Fruit fly (Drosophila melanogaster): Measurements from ENCODE around the gene obst-E.
A peak's percentile ranks its signal among the peaks of the same experiment; 100 is the strongest.

The obst-E gene

dm6 chr2L:5743537-5744148, 22.3 kb downstream of the obst-E start (continued):
- TF ChIP-seq B-H2 (GFP tag; optimal IDR thresholded peaks at IDR 0.05): no peak
- TF ChIP-seq Hmr (GFP tag; optimal IDR thresholded peaks at IDR 0.05): peak; percentile 30
- no peak for TF ChIP-seq tio (GFP tag; optimal IDR thresholded peaks at IDR 0.05)
- TF ChIP-seq Atf-2 (GFP tag; optimal IDR thresholded peaks at IDR 0.05): no peak
- TF ChIP-seq Hand (GFP tag; optimal IDR thresholded peaks at IDR 0.05): no peak
- TF ChIP-seq Fer2 (tag; optimal IDR thresholded peaks at IDR 0.05): no peak
- TF ChIP-seq Sox100B (GFP tag; optimal IDR thresholded peaks at IDR 0.05): no peak
- peak; percentile 57 for TF ChIP-seq stc (GFP tag; IDR thresholded peaks at IDR 0.05)
- TF ChIP-seq CG17328 (GFP tag; IDR thresholded peaks at IDR 0.05): no peak
- no peak for TF ChIP-seq shn (GFP tag; optimal IDR thresholded peaks at IDR 0.05)
- no peak for TF ChIP-seq slou (GFP tag; optimal IDR thresholded peaks at IDR 0.05)
- peak; percentile 37 for TF ChIP-seq Meics (GFP tag; optimal IDR thresholded peaks at IDR 0.05)
- no peak for TF ChIP-seq fu2 (GFP tag; optimal IDR thresholded peaks at IDR 0.05)
- 0 out of 2 replicates have a peak, but pooled peaks have one; percentile 16 for TF ChIP-seq E2f2 (GFP tag; IDR thresholded peaks at IDR 0.05)
- TF ChIP-seq CG17568 (GFP tag; optimal IDR thresholded peaks at IDR 0.05): peak; percentile 1
- peak; percentile 16 for TF ChIP-seq CG7556 (GFP tag; optimal IDR thresholded peaks at IDR 0.05)
- TF ChIP-seq CG12219 (GFP tag; optimal IDR thresholded peaks at IDR 0.05): peak; percentile 38
- TF ChIP-seq Doc3 (GFP tag; IDR thresholded peaks at IDR 0.05; ENCODE audit: partially characterized antibody): no peak
- no peak for TF ChIP-seq phol (tag; optimal IDR thresholded peaks at IDR 0.05)
- no peak for TF ChIP-seq CG3407 (GFP tag; optimal IDR thresholded peaks at IDR 0.05)
- TF ChIP-seq chm (GFP tag; IDR thresholded peaks at IDR 0.05): no peak
- TF ChIP-seq CG5180 (GFP tag; optimal IDR thresholded peaks at IDR 0.05): no peak
- no peak for TF ChIP-seq jigr1 (GFP tag; IDR thresholded peaks at IDR 0.05)
- TF ChIP-seq pzg (GFP tag; optimal IDR thresholded peaks at IDR 0.05): no peak
- no peak for TF ChIP-seq usp (GFP tag; optimal IDR thresholded peaks at IDR 0.05)
- no peak for TF ChIP-seq ttk (GFP tag; IDR thresholded peaks at IDR 0.05)
- no peak for TF ChIP-seq insv (GFP tag; optimal IDR thresholded peaks at IDR 0.05)
- no peak for TF ChIP-seq CG1602 (GFP tag; optimal IDR thresholded peaks at IDR 0.05)
- no peak for TF ChIP-seq Doc2 (GFP tag; IDR thresholded peaks at IDR 0.05)
- no peak for TF ChIP-seq wor (GFP tag; IDR thresholded peaks at IDR 0.05)
- no peak for TF ChIP-seq mam (GFP tag; optimal IDR thresholded peaks at IDR 0.05)
- no peak for TF ChIP-seq CG31388 (GFP tag; optimal IDR thresholded peaks at IDR 0.05)
- no peak for TF ChIP-seq Hey (tag; optimal IDR thresholded peaks at IDR 0.05)
- 0 out of 2 replicates have a peak, but pooled peaks have one; percentile 12 for TF ChIP-seq esg (GFP tag; conservative IDR thresholded peaks at IDR 0.05)
- TF ChIP-seq CG13296 (GFP tag; optimal IDR thresholded peaks at IDR 0.05): peak; percentile 15
- TF ChIP-seq Adf1 (GFP tag; IDR thresholded peaks at IDR 0.05): no peak
- no peak for TF ChIP-seq CkIIα-i1 (GFP tag; IDR thresholded peaks at IDR 0.05)
- TF ChIP-seq crol (GFP tag; IDR thresholded peaks at IDR 0.05): no peak
- peak; percentile 56 for TF ChIP-seq Sox102F (GFP tag; optimal IDR thresholded peaks at IDR 0.05)
- no peak for TF ChIP-seq CTCF (GFP tag; optimal IDR thresholded peaks at IDR 0.05)
- TF ChIP-seq bowl (GFP tag; IDR thresholded peaks at IDR 0.05): no peak
- TF ChIP-seq CG15696 (tag; optimal IDR thresholded peaks at IDR 0.05): no peak
- peak; percentile 61; the same call in 2 of the 3 replicates for TF ChIP-seq ci (GFP tag; IDR thresholded peaks at IDR 0.05)
- no peak for TF ChIP-seq Hsf (GFP tag; optimal IDR thresholded peaks at IDR 0.05)
- TF ChIP-seq CG2678 (tag; optimal IDR thresholded peaks at IDR 0.05): peak; percentile 52
- TF ChIP-seq bsh (GFP tag; optimal IDR thresholded peaks at IDR 0.05): peak in 1 of 2 experiments; percentile 21
- TF ChIP-seq pita (GFP tag; optimal IDR thresholded peaks at IDR 0.05): no peak
- TF ChIP-seq crc (GFP tag; optimal IDR thresholded peaks at IDR 0.05): no peak
- peak; percentile 28; the same call in 1 of the 2 replicates for TF ChIP-seq CG11696 (GFP tag; IDR thresholded peaks at IDR 0.05)
- no peak for TF ChIP-seq gt (GFP tag; IDR thresholded peaks at IDR 0.05)
- TF ChIP-seq lilli (GFP tag; optimal IDR thresholded peaks at IDR 0.05): peak; percentile 35
- no peak for TF ChIP-seq CG1832 (GFP tag; optimal IDR thresholded peaks at IDR 0.05)

All from whole organism, embryonic.